Fruit fly (Drosophila melanogaster) whole organism, embryonic: ENCODE results near the gene CG4957.

ENCODE experiments used
- dan ChIP-seq: fragments of 200-800 bp; sonication (Bioruptor generic); IDR thresholded peaks from 2 replicates; pipeline ENCODE4 v1.3.6; 2022; ENCODE audit warnings: missing biosample characterization, missing genetic modification characterization
- pb ChIP-seq: fragments of 200-800 bp; sonication (Bioruptor generic); optimal IDR thresholded peaks from 3 replicates; lab custom pipeline; 2016; ENCODE audit warnings: missing biosample characterization, missing genetic modification characterization

DNA sequence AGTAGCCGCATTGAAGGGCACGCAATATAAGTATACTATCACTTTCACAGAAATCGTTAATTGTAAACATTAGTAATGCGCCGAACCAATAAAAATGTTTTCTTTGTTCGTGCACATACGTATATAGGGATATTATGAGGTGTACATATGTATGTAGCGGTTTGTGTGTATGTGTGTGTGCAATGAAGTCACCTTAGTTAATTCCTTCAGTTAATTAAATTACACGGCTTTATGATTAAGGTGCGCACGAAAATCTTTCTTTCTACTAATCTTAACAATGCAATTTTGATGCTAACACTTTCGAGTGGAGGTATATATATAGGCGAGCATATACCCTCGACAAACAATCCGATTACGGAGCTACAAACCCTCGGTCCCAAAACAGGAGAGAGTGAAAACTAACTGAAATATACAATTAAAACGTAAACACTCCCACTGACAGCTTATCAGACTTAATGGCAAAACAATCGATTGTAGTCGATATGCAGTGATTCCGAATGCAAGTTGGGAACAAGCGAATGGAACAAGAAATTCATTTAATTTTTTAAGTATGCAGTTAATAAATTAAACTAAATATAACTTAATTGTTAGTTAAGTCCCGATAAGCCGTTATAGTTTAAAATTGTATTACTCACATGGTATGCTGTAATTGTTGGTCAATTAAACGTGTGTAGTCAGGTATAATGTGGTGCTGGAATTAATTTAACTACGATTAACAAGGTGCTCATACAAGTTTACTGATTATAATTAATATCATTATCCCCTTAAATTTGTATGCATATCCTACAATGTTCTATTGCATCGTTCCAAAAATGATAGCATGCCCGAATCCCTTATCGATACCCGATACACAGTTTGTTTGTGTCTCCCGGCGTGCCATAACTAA is 47.9 kb upstream of the CG4957 start, which contains the start of the genes Npc1a and Prosalpha6:
- TF ChIP-seq pb (no peak), dan (GFP tag; lab: Robert Waterston, UW) (no peak)
